Fruit fly (Drosophila melanogaster) whole organism, embryonic: ENCODE measurements around the gene CG33791.

Experiments used
- Asciz ChIP-seq: fragments of 200-800 bp; sonication (Bioruptor generic); optimal IDR thresholded peaks from 2 replicates; lab custom pipeline; 2017; ENCODE audit warnings: missing biosample characterization, mild to moderate bottlenecking, missing genetic modification characterization, missing genetic modification reagents
- BtbVII ChIP-seq: fragments of 200-800 bp; sonication (Bioruptor generic); optimal IDR thresholded peaks from 3 replicates; lab custom pipeline; 2017; ENCODE audit warnings: missing biosample characterization, mild to moderate bottlenecking, missing genetic modification characterization
- CG10543 ChIP-seq: fragments of 200-800 bp; sonication (Bioruptor generic); optimal IDR thresholded peaks from 3 replicates; lab custom pipeline; 2017; ENCODE audit warnings: missing biosample characterization, mild to moderate bottlenecking, missing genetic modification characterization, moderate library complexity
- CG12071 ChIP-seq: fragments of 200-800 bp; sonication (Bioruptor generic); optimal IDR thresholded peaks from 3 replicates; lab custom pipeline; 2018; ENCODE audit warnings: missing biosample characterization, mild to moderate bottlenecking, missing genetic modification characterization
- CG12299 ChIP-seq: fragments of 200-800 bp; sonication (Bioruptor generic); optimal IDR thresholded peaks from 2 replicates; lab custom pipeline; 2018; ENCODE audit warnings: missing biosample characterization, mild to moderate bottlenecking, missing genetic modification characterization
- CG12942 ChIP-seq: fragments of 200-800 bp; sonication (Bioruptor generic); optimal IDR thresholded peaks from 3 replicates; lab custom pipeline; 2016; ENCODE audit warnings: missing biosample characterization, missing genetic modification characterization
- CG13296 ChIP-seq: fragments of 200-800 bp; sonication (Bioruptor generic); optimal IDR thresholded peaks from 3 replicates; lab custom pipeline; 2018; ENCODE audit warnings: missing biosample characterization, mild to moderate bottlenecking, missing genetic modification characterization
- CG13894 ChIP-seq: fragments of 200-800 bp; sonication (Bioruptor generic); optimal IDR thresholded peaks from 3 replicates; lab custom pipeline; 2018; ENCODE audit warnings: missing biosample characterization, mild to moderate bottlenecking, missing genetic modification characterization, moderate library complexity
- CG15514 ChIP-seq: fragments of 200-800 bp; sonication (Bioruptor generic); optimal IDR thresholded peaks from 3 replicates; lab custom pipeline; 2017; ENCODE audit warnings: missing biosample characterization, missing genetic modification characterization, mild to moderate bottlenecking, moderate library complexity, missing genetic modification reagents
- CG1602 ChIP-seq: fragments of 200-800 bp; sonication (Bioruptor generic); optimal IDR thresholded peaks from 3 replicates; lab custom pipeline; 2016; ENCODE audit warnings: missing biosample characterization, missing genetic modification characterization
- CG17568 ChIP-seq: fragments of 200-800 bp; sonication (Bioruptor generic); optimal IDR thresholded peaks from 2 replicates; lab custom pipeline; 2018; ENCODE audit warnings: missing biosample characterization, mild to moderate bottlenecking, missing genetic modification characterization, moderate library complexity
- CG17802 ChIP-seq: fragments of 200-800 bp; sonication (Bioruptor generic); optimal IDR thresholded peaks from 2 replicates; lab custom pipeline; 2018; ENCODE audit warnings: missing biosample characterization, mild to moderate bottlenecking, missing genetic modification characterization, moderate library complexity
- CG17912 ChIP-seq: fragments of 200-800 bp; sonication (Bioruptor generic); optimal IDR thresholded peaks from 2 replicates; lab custom pipeline; 2018; ENCODE audit warnings: missing biosample characterization, mild to moderate bottlenecking, missing genetic modification characterization
- CG30431 ChIP-seq: fragments of 200-800 bp; sonication (Bioruptor generic); optimal IDR thresholded peaks from 2 replicates; lab custom pipeline; 2017; ENCODE audit warnings: missing biosample characterization, missing genetic modification characterization
- CG33213 ChIP-seq: fragments of 200-800 bp; sonication (Bioruptor generic); optimal IDR thresholded peaks from 3 replicates; lab custom pipeline; 2016; ENCODE audit warnings: missing biosample characterization, missing genetic modification characterization
- CG33557 ChIP-seq: fragments of 200-800 bp; sonication (Bioruptor generic); optimal IDR thresholded peaks from 2 replicates; lab custom pipeline; 2019; ENCODE audit warnings: missing biosample characterization, mild to moderate bottlenecking, missing genetic modification characterization, moderate library complexity
- CG34224 ChIP-seq: fragments of 200-800 bp; sonication (Bioruptor generic); IDR thresholded peaks from 3 replicates; pipeline ENCODE4 v1.3.6; 2022; ENCODE audit warnings: missing biosample characterization, missing genetic modification characterization; ENCODE audit not compliant: partially characterized antibody
- CG4854 ChIP-seq: fragments of 200-800 bp; sonication (Bioruptor generic); optimal IDR thresholded peaks from 2 replicates; lab custom pipeline; 2016; ENCODE audit warnings: missing biosample characterization, missing genetic modification characterization, inconsistent platforms
- Doc2 ChIP-seq: fragments of 200-800 bp; sonication (Bioruptor generic); IDR thresholded peaks from 2 replicates; pipeline ENCODE4 v1.3.6; 2022; ENCODE audit warnings: missing biosample characterization, missing genetic modification characterization
- E2f1 ChIP-seq: fragments of 200-800 bp; sonication (Bioruptor generic); IDR thresholded peaks from 2 replicates; pipeline ENCODE4 v1.3.6; 2022; ENCODE audit warnings: missing biosample characterization, missing genetic modification characterization
- Gsc ChIP-seq: fragments of 200-800 bp; sonication (Bioruptor generic); IDR thresholded peaks from 2 replicates; pipeline ENCODE4 v1.3.6; 2022; ENCODE audit warnings: missing biosample characterization, missing genetic modification characterization
- Lpt ChIP-seq: fragments of >200 bp; optimal IDR thresholded peaks from 2 replicates; lab custom pipeline; 2018; ENCODE audit warnings: missing biosample characterization, missing genetic modification characterization
- MESR4 ChIP-seq: fragments of 200-800 bp; sonication (Bioruptor generic); optimal IDR thresholded peaks from 2 replicates; lab custom pipeline; 2018; ENCODE audit warnings: missing biosample characterization, mild to moderate bottlenecking, missing genetic modification characterization, moderate library complexity
- Mes4 ChIP-seq: fragments of 200-800 bp; sonication (Bioruptor generic); optimal IDR thresholded peaks from 2 replicates; lab custom pipeline; 2016; ENCODE audit warnings: missing biosample characterization, missing genetic modification characterization
- Nf-YB ChIP-seq: fragments of 200-800 bp; sonication (Bioruptor generic); optimal IDR thresholded peaks from 3 replicates; lab custom pipeline; 2019; ENCODE audit warnings: missing biosample characterization, mild to moderate bottlenecking, missing genetic modification characterization, moderate library complexity
- Oaz ChIP-seq: fragments of 200-800 bp; sonication (Bioruptor generic); IDR thresholded peaks from 2 replicates; pipeline ENCODE4 v1.3.6; 2022; ENCODE audit warnings: missing biosample characterization, missing genetic modification characterization
- Oli ChIP-seq: fragments of 200-800 bp; sonication (Bioruptor generic); optimal IDR thresholded peaks from 2 replicates; lab custom pipeline; 2018; ENCODE audit warnings: missing biosample characterization, mild to moderate bottlenecking, missing genetic modification characterization, moderate library complexity
- bbx ChIP-seq: fragments of 200-800 bp; sonication (Bioruptor generic); IDR thresholded peaks from 2 replicates; pipeline ENCODE4 v1.3.6; 2022; ENCODE audit warnings: missing biosample characterization, missing genetic modification characterization; ENCODE audit not compliant: partially characterized antibody
- chif ChIP-seq, 2 experiments: fragments of 200-800 bp; sonication (Bioruptor generic); optimal IDR thresholded peaks; 3 replicates each; lab custom pipeline; 2016; ENCODE audit warnings: missing biosample characterization in 2 of 2, missing genetic modification characterization in 2 of 2
- corto ChIP-seq: fragments of 200-800 bp; sonication (Bioruptor generic); optimal IDR thresholded peaks from 2 replicates; lab custom pipeline; 2016; ENCODE audit warnings: missing biosample characterization, mild to moderate bottlenecking, missing genetic modification characterization, moderate library complexity
- crc ChIP-seq: fragments of 200-800 bp; sonication (Bioruptor generic); optimal IDR thresholded peaks from 2 replicates; lab custom pipeline; 2016; ENCODE audit warnings: missing biosample characterization, missing genetic modification characterization
- dan ChIP-seq: fragments of 200-800 bp; sonication (Bioruptor generic); IDR thresholded peaks from 2 replicates; pipeline ENCODE4 v1.3.6; 2022; ENCODE audit warnings: missing biosample characterization, missing genetic modification characterization
- dpn ChIP-seq, 2 experiments: fragments of 200-800 bp; sonication (Bioruptor generic); optimal IDR thresholded peaks; 3 replicates each; lab custom pipeline; 2016; ENCODE audit warnings: missing biosample characterization in 2 of 2, missing genetic modification characterization in 2 of 2
- fd64A ChIP-seq: fragments of 200-800 bp; sonication (Bioruptor generic); optimal IDR thresholded peaks from 3 replicates; lab custom pipeline; 2018; ENCODE audit warnings: missing biosample characterization, mild to moderate bottlenecking, missing genetic modification characterization
- gsb-n ChIP-seq: fragments of 200-800 bp; sonication (Bioruptor generic); optimal IDR thresholded peaks from 3 replicates; lab custom pipeline; 2018; ENCODE audit warnings: missing biosample characterization, mild to moderate bottlenecking, missing genetic modification characterization
- knrl ChIP-seq: fragments of 200-800 bp; sonication (Bioruptor generic); IDR thresholded peaks from 3 replicates; pipeline ENCODE4 v1.3.6; 2022; ENCODE audit warnings: missing biosample characterization, missing genetic modification characterization; ENCODE audit not compliant: partially characterized antibody
- lilli ChIP-seq: fragments of 200-800 bp; sonication (Bioruptor generic); optimal IDR thresholded peaks from 3 replicates; lab custom pipeline; 2016; ENCODE audit warnings: missing biosample characterization, missing genetic modification characterization
- lmd ChIP-seq: fragments of 200-800 bp; sonication (Bioruptor generic); IDR thresholded peaks from 2 replicates; pipeline ENCODE4 v1.3.6; 2022; ENCODE audit warnings: missing biosample characterization, missing genetic modification characterization
- odd ChIP-seq: fragments of 200-800 bp; sonication (Bioruptor generic); optimal IDR thresholded peaks from 2 replicates; lab custom pipeline; 2017; ENCODE audit warnings: missing biosample characterization, mild to moderate bottlenecking, missing genetic modification characterization
- pb ChIP-seq: fragments of 200-800 bp; sonication (Bioruptor generic); optimal IDR thresholded peaks from 3 replicates; lab custom pipeline; 2016; ENCODE audit warnings: missing biosample characterization, missing genetic modification characterization
- prd ChIP-seq, 3 experiments: fragments of >200 bp in 2 of 3; fragments of 200-800 bp in 1 of 3; sonication (Bioruptor generic) in 1 of 3; optimal IDR thresholded peaks in 2 of 3; IDR thresholded peaks in 1 of 3; 2 replicates in 2 of 3; 3 replicates in 1 of 3; pipeline versions ENCODE4 v1.3.6 to Lab custom; 2017 to 2022; ENCODE audit warnings: missing biosample characterization in 1 of 3, missing genetic modification characterization in 1 of 3
- pzg ChIP-seq: fragments of 200-800 bp; sonication (Bioruptor generic); optimal IDR thresholded peaks from 3 replicates; lab custom pipeline; 2018; ENCODE audit warnings: missing biosample characterization, mild to moderate bottlenecking, missing genetic modification characterization, moderate library complexity
- repo ChIP-seq: fragments of 200-800 bp; sonication (Bioruptor generic); optimal IDR thresholded peaks from 2 replicates; lab custom pipeline; 2016; ENCODE audit warnings: missing biosample characterization, missing genetic modification characterization
- sim ChIP-seq: fragments of 200-800 bp; sonication (Bioruptor generic); IDR thresholded peaks from 2 replicates; pipeline ENCODE4 v1.3.6; 2022; ENCODE audit warnings: missing biosample characterization, missing genetic modification characterization
- slbo ChIP-seq: fragments of 200-800 bp; sonication (Bioruptor generic); IDR thresholded peaks from 2 replicates; pipeline ENCODE4 v1.3.6; 2022; ENCODE audit warnings: missing biosample characterization, missing genetic modification characterization
- sna ChIP-seq: fragments of 200-800 bp; sonication (Bioruptor generic); IDR thresholded peaks from 2 replicates; pipeline ENCODE4 v1.3.6; 2022; ENCODE audit warnings: missing biosample characterization, missing genetic modification characterization; ENCODE audit not compliant: partially characterized antibody
- so ChIP-seq: fragments of 200-800 bp; sonication (Bioruptor generic); IDR thresholded peaks from 3 replicates; pipeline ENCODE4 v1.3.6; 2022; ENCODE audit warnings: missing biosample characterization, missing genetic modification characterization
- stwl ChIP-seq: fragments of 200-800 bp; sonication (Bioruptor generic); optimal IDR thresholded peaks from 3 replicates; lab custom pipeline; 2018; ENCODE audit warnings: missing biosample characterization, mild to moderate bottlenecking, missing genetic modification characterization, moderate library complexity

The CG33791 gene

dm6 chr3L:1579169-1579853 is 23.4 kb upstream of the CG33791 start (continued):
- no peak for TF ChIP-seq pzg
- no peak for TF ChIP-seq bbx (GFP tag; lab: Robert Waterston, UW)
- TF ChIP-seq CG17802 (tag; lab: Kevin White, UChicago) = peak; percentile 58
- no peak for TF ChIP-seq sna (GFP tag; lab: Robert Waterston, UW)
- peak; percentile 64 for TF ChIP-seq crc (GFP tag; lab: Kevin White, UChicago)
- peak; percentile 69 for TF ChIP-seq pb (GFP tag; lab: Kevin White, UChicago)
- TF ChIP-seq CG12071 (GFP tag; lab: Kevin White, UChicago) = peak; percentile 82
- 0 out of 2 replicates have a peak, but pooled peaks have one; percentile 48 for TF ChIP-seq E2f1
- peak; percentile 48 for TF ChIP-seq CG10543 (GFP tag; lab: Kevin White, UChicago)
- TF ChIP-seq Lpt = no peak
- peak; percentile 65 for TF ChIP-seq CG13296
- TF ChIP-seq prd (optimal IDR thresholded peaks at IDR 0.05; lab: Kevin White, UChicago) = no peak
- TF ChIP-seq prd (GFP tag; IDR thresholded peaks at IDR 0.05; lab: Robert Waterston, UW) = peak; percentile 50; the same call in 1 of the 3 replicates
- TF ChIP-seq BtbVII = peak; percentile 53
- peak; percentile 36 for TF ChIP-seq CG15514 (GFP tag; lab: Kevin White, UChicago)
- TF ChIP-seq stwl (tag; lab: Kevin White, UChicago) = peak; percentile 43
- peak; percentile 0 for TF ChIP-seq MESR4 (GFP tag; lab: Kevin White, UChicago)
- TF ChIP-seq knrl (GFP tag; lab: Robert Waterston, UW) = no peak
- peak; percentile 64 for TF ChIP-seq CG17912
- peak; percentile 53; the same call in 1 of the 2 replicates for TF ChIP-seq lmd
- TF ChIP-seq CG33557 (GFP tag; lab: Kevin White, UChicago) = peak; percentile 88
- TF ChIP-seq CG1602 (GFP tag; lab: Kevin White, UChicago) = peak; percentile 72
- peak; percentile 59 for TF ChIP-seq CG4854
- TF ChIP-seq Oli = peak; percentile 64
- peak; percentile 93 for TF ChIP-seq fd64A (GFP tag; lab: Kevin White, UChicago)
- TF ChIP-seq Asciz (GFP tag; lab: Kevin White, UChicago) = peak; percentile 92
- peak; percentile 61 for TF ChIP-seq CG33213 (GFP tag; lab: Kevin White, UChicago)
- TF ChIP-seq chif (GFP tag; optimal IDR thresholded peaks at IDR 0.05; lab: Kevin White, UChicago) = peak in 1 of 2 experiments; percentile 58
- peak; percentile 23 for TF ChIP-seq lilli (GFP tag; lab: Kevin White, UChicago)
- TF ChIP-seq CG13894 (tag; lab: Kevin White, UChicago) = no peak
- TF ChIP-seq corto (GFP tag; lab: Kevin White, UChicago) = no peak
- TF ChIP-seq odd (GFP tag; lab: Kevin White, UChicago) = peak; percentile 76
- 0 out of 3 replicates have a peak, but pooled peaks have one; percentile 49 for TF ChIP-seq so (GFP tag; lab: Robert Waterston, UW)
- TF ChIP-seq dpn (GFP tag; optimal IDR thresholded peaks at IDR 0.05; lab: Kevin White, UChicago) = peak; percentile 50 to 54
- peak; percentile 12; the same call in 1 of the 2 replicates for TF ChIP-seq slbo (GFP tag; lab: Robert Waterston, UW)
- TF ChIP-seq Oaz (GFP tag; lab: Robert Waterston, UW) = no peak
- no peak for TF ChIP-seq Doc2
- TF ChIP-seq CG12299 (tag; lab: Kevin White, UChicago) = peak; percentile 51
- no peak for TF ChIP-seq sim
- TF ChIP-seq dan (GFP tag; lab: Robert Waterston, UW) = no peak
- peak; percentile 37 for TF ChIP-seq repo (GFP tag; lab: Kevin White, UChicago)
- TF ChIP-seq Mes4 (GFP tag; lab: Kevin White, UChicago) = peak; percentile 76
- peak; percentile 43 for TF ChIP-seq CG12942
- peak; percentile 73 for TF ChIP-seq CG17568 (GFP tag; lab: Kevin White, UChicago)
- peak; percentile 76 for TF ChIP-seq gsb-n (tag; lab: Kevin White, UChicago)
- TF ChIP-seq CG34224 (GFP tag; lab: Robert Waterston, UW) = no peak
- TF ChIP-seq Nf-YB (GFP tag; lab: Kevin White, UChicago) = peak; percentile 41
- peak; percentile 59 for TF ChIP-seq CG30431 (GFP tag; lab: Kevin White, UChicago)
- no peak for TF ChIP-seq Gsc (GFP tag; lab: Robert Waterston, UW)
